Worm (Caenorhabditis elegans) whole organism, L4 larva: Measurements from ENCODE around the gene C07A9.5.

Experiments
- F10B5.3 ChIP-seq: sonication (generic microtip); optimal IDR thresholded peaks from 2 replicates; lab custom pipeline; 2016; ENCODE audit warnings: mild to moderate bottlenecking, missing genetic modification characterization, missing compliant biosample characterization
- F44E2.7 ChIP-seq: fragments of 200-800 bp; sonication (Bioruptor generic); IDR thresholded peaks from 2 replicates; pipeline ENCODE4 v2.1.2; 2022; ENCODE audit warnings: missing genetic modification characterization, missing compliant biosample characterization
- R02D3.7 ChIP-seq: fragments of 150-350 bp; sonication (generic microtip); optimal IDR thresholded peaks from 3 replicates; lab custom pipeline; 2014; ENCODE audit warnings: missing biosample characterization, missing genetic modification characterization
- T20F7.1 ChIP-seq: fragments of 200-800 bp; sonication (Bioruptor generic); optimal IDR thresholded peaks from 2 replicates; lab custom pipeline; 2018; ENCODE audit warnings: mild to moderate bottlenecking, missing genetic modification characterization, missing compliant biosample characterization
- ZK337.2 ChIP-seq: fragments of 200-800 bp; sonication (Bioruptor generic); IDR thresholded peaks from 2 replicates; pipeline ENCODE4 v1.3.6; 2022; ENCODE audit warnings: missing genetic modification reagents, missing genetic modification characterization, missing compliant biosample characterization
- ZK546.5 ChIP-seq, 2 experiments: sonication (generic microtip); optimal IDR thresholded peaks; 2 replicates each; lab custom pipeline; 2017; ENCODE audit warnings: missing biosample characterization in 2 of 2, missing genetic modification characterization in 2 of 2
- aha-1 ChIP-seq: fragments of 150-350 bp; peaks from one replicate; lab custom pipeline; 2014; ENCODE audit warnings: missing biosample characterization, missing genetic modification characterization
- ceh-28 ChIP-seq: fragments of 150-350 bp; optimal IDR thresholded peaks from 2 replicates; lab custom pipeline; 2014; ENCODE audit warnings: missing biosample characterization, missing genetic modification reagents, missing genetic modification characterization
- ceh-44 ChIP-seq: fragments of 200-800 bp; sonication (Bioruptor generic); IDR thresholded peaks from 2 replicates; pipeline ENCODE4 v1.3.6; 2022; ENCODE audit warnings: missing genetic modification reagents, missing genetic modification characterization, missing compliant biosample characterization
- ceh-62 ChIP-seq: sonication (generic microtip); optimal IDR thresholded peaks from 2 replicates; lab custom pipeline; 2017; ENCODE audit warnings: missing biosample characterization, missing genetic modification characterization
- ces-1 ChIP-seq: fragments of 150-350 bp; sonication (generic microtip); optimal IDR thresholded peaks from 4 replicates; lab custom pipeline; 2014; ENCODE audit warnings: missing biosample characterization, missing genetic modification reagents, missing genetic modification characterization
- ctbp-1 ChIP-seq: fragments of 200-800 bp; sonication (Bioruptor generic); IDR thresholded peaks from 2 replicates; pipeline ENCODE4 v1.3.6; 2022; ENCODE audit warnings: missing genetic modification reagents, missing genetic modification characterization, missing compliant biosample characterization
- dmd-6 ChIP-seq: fragments of 200-800 bp; sonication (Bioruptor generic); IDR thresholded peaks from 2 replicates; pipeline ENCODE4 v1.3.6; 2022; ENCODE audit warnings: missing genetic modification reagents, missing genetic modification characterization, missing compliant biosample characterization
- dpl-1 ChIP-seq: fragments of 150-350 bp; optimal IDR thresholded peaks from 2 replicates; lab custom pipeline; 2014; ENCODE audit warnings: missing biosample characterization, missing genetic modification reagents, missing genetic modification characterization
- egl-27 ChIP-seq: sonication (generic microtip); optimal IDR thresholded peaks from 3 replicates; lab custom pipeline; 2017; ENCODE audit warnings: missing biosample characterization, missing genetic modification reagents, missing genetic modification characterization
- egl-43 ChIP-seq: fragments of 200-800 bp; sonication (Bioruptor generic); IDR thresholded peaks from 2 replicates; pipeline ENCODE4 v1.3.6; 2022; ENCODE audit warnings: missing genetic modification reagents, missing genetic modification characterization, missing compliant biosample characterization
- gei-8 ChIP-seq: fragments of 200-800 bp; sonication (Bioruptor generic); optimal IDR thresholded peaks from 2 replicates; lab custom pipeline; 2018; ENCODE audit warnings: mild to moderate bottlenecking, missing genetic modification characterization, missing compliant biosample characterization
- hlh-30 ChIP-seq: sonication (generic microtip); optimal IDR thresholded peaks from 2 replicates; lab custom pipeline; 2017; ENCODE audit warnings: antibody characterized with exemption, mild to moderate bottlenecking, missing genetic modification characterization, missing compliant biosample characterization; ENCODE audit not compliant: insufficient read depth
- hmg-1.1 ChIP-seq: fragments of 200-800 bp; sonication (Bioruptor generic); IDR thresholded peaks from 2 replicates; pipeline ENCODE4 v1.3.6; 2022; ENCODE audit warnings: missing genetic modification reagents, missing genetic modification characterization, missing compliant biosample characterization
- lim-7 ChIP-seq: fragments of 200-800 bp; sonication (Bioruptor generic); IDR thresholded peaks from 2 replicates; pipeline ENCODE4 v1.3.6; 2022; ENCODE audit warnings: missing genetic modification characterization, missing compliant biosample characterization
- lin-15B ChIP-seq: fragments of 150-350 bp; sonication (generic microtip); optimal IDR thresholded peaks from 3 replicates; lab custom pipeline; 2014; ENCODE audit warnings: missing biosample characterization, missing genetic modification characterization
- lin-38 ChIP-seq: fragments of 200-800 bp; sonication (Bioruptor generic); IDR thresholded peaks from 2 replicates; pipeline ENCODE4 v1.3.6; 2022; ENCODE audit warnings: missing genetic modification reagents, missing genetic modification characterization, missing compliant biosample characterization
- lir-3 ChIP-seq: sonication (generic microtip); optimal IDR thresholded peaks from 2 replicates; lab custom pipeline; 2016; ENCODE audit warnings: mild to moderate bottlenecking, missing genetic modification characterization, missing compliant biosample characterization
- lsy-2 ChIP-seq, 2 experiments: fragments of 150-350 bp in 1 of 2; sonication (generic microtip) in 1 of 2; optimal IDR thresholded peaks; 2 replicates each; lab custom pipeline; 2014 to 2017; ENCODE audit warnings: missing biosample characterization in 2 of 2, missing genetic modification characterization in 2 of 2
- mdl-1 ChIP-seq, 2 experiments: fragments of 150-350 bp in 1 of 2; sonication (generic microtip) in 1 of 2; optimal IDR thresholded peaks; 2 replicates each; lab custom pipeline; 2014 to 2017; ENCODE audit warnings: missing biosample characterization in 2 of 2, missing genetic modification characterization in 2 of 2
- mep-1 ChIP-seq: fragments of 150-350 bp; sonication (generic microtip); optimal IDR thresholded peaks from 3 replicates; lab custom pipeline; 2014; ENCODE audit warnings: missing biosample characterization, missing genetic modification characterization
- mes-2 ChIP-seq: sonication (generic microtip); optimal IDR thresholded peaks from 2 replicates; lab custom pipeline; 2016; ENCODE audit warnings: missing genotype, mild to moderate bottlenecking, missing genetic modification characterization, missing compliant biosample characterization; ENCODE audit not compliant: poor library complexity, severe bottlenecking
- nhr-41 ChIP-seq: fragments of 200-800 bp; sonication (Bioruptor generic); IDR thresholded peaks from 2 replicates; pipeline ENCODE4 v1.3.6; 2022; ENCODE audit warnings: missing genetic modification reagents, missing genetic modification characterization, missing compliant biosample characterization
- nhr-6 ChIP-seq: fragments of 150-350 bp; optimal IDR thresholded peaks from 2 replicates; lab custom pipeline; 2014; ENCODE audit warnings: missing biosample characterization, missing genetic modification characterization
- pha-4 ChIP-seq, 2 experiments: fragments of 150-350 bp in 1 of 2; fragments of 200-800 bp in 1 of 2; sonication (Bioruptor generic) in 1 of 2; IDR thresholded peaks in 1 of 2; optimal IDR thresholded peaks in 1 of 2; 2 replicates each; pipeline versions ENCODE4 v1.3.6 to Lab custom; 2014 to 2022; ENCODE audit warnings: missing genetic modification characterization in 2 of 2, missing genetic modification reagents in 2 of 2, missing biosample characterization in 1 of 2, missing compliant biosample characterization in 1 of 2
- php-3 ChIP-seq: fragments of 200-800 bp; sonication (Bioruptor generic); IDR thresholded peaks from 2 replicates; pipeline ENCODE4 v1.3.6; 2022; ENCODE audit warnings: missing genetic modification reagents, missing genetic modification characterization, missing compliant biosample characterization
- rbr-2 ChIP-seq: sonication (generic microtip); optimal IDR thresholded peaks from 2 replicates; lab custom pipeline; 2016; ENCODE audit warnings: missing genotype, missing genetic modification characterization, missing compliant biosample characterization
- sdz-12 ChIP-seq: fragments of 200-800 bp; sonication (Bioruptor generic); optimal IDR thresholded peaks from 2 replicates; lab custom pipeline; 2018; ENCODE audit warnings: mild to moderate bottlenecking, missing genetic modification characterization, missing compliant biosample characterization
- snpc-4 ChIP-seq: fragments of 150-350 bp; optimal IDR thresholded peaks from 2 replicates; lab custom pipeline; 2014; ENCODE audit warnings: missing biosample characterization, missing genetic modification characterization
- spr-3 ChIP-seq: fragments of 200-800 bp; sonication (Bioruptor generic); optimal IDR thresholded peaks from 2 replicates; lab custom pipeline; 2018; ENCODE audit warnings: mild to moderate bottlenecking, missing genetic modification characterization, missing compliant biosample characterization
- tra-1 ChIP-seq: fragments of 200-800 bp; sonication (Bioruptor generic); IDR thresholded peaks from 2 replicates; pipeline ENCODE4 v1.3.6; 2022; ENCODE audit warnings: missing genetic modification reagents, missing genetic modification characterization, missing compliant biosample characterization
- unc-39 ChIP-seq: sonication (generic microtip); optimal IDR thresholded peaks from 2 replicates; lab custom pipeline; 2017; ENCODE audit warnings: missing biosample characterization, missing genetic modification characterization
- unc-62 ChIP-seq, 3 experiments: fragments of 150-350 bp in 1 of 3; sonication (generic microtip); optimal IDR thresholded peaks in 2 of 3; peaks in 1 of 3; 1 replicate in 1 of 3; 2 replicates in 2 of 3; lab custom pipeline; 2014 to 2017; ENCODE audit warnings: missing biosample characterization in 3 of 3, missing genetic modification characterization in 3 of 3, missing genetic modification reagents in 3 of 3, missing genotype in 1 of 3
- vab-7 ChIP-seq: fragments of 200-800 bp; sonication (Bioruptor generic); IDR thresholded peaks from 2 replicates; pipeline ENCODE4 v1.3.6; 2022; ENCODE audit warnings: missing genetic modification reagents, missing genetic modification characterization, missing compliant biosample characterization
- zip-11 ChIP-seq: fragments of 200-800 bp; sonication (Bioruptor generic); IDR thresholded peaks from 2 replicates; pipeline ENCODE4 v1.3.6; 2022; ENCODE audit warnings: missing genetic modification characterization, missing compliant biosample characterization
- ztf-11 ChIP-seq: fragments of 150-350 bp; optimal IDR thresholded peaks from 2 replicates; lab custom pipeline; 2014; ENCODE audit warnings: missing biosample characterization, missing genetic modification characterization

The C07A9.5 gene

ce11 chrIII:9711163-9711562 is 28.5 kb upstream of the C07A9.5 start:
- no peak for TF ChIP-seq lim-7 (GFP tag; lab: Robert Waterston, UW)
- TF ChIP-seq vab-7, result no peak
- TF ChIP-seq aha-1 (tag; lab: Kevin White, UChicago), result peak; percentile 93

ce11 chrIII:9705157-9705905 is 22.7 kb upstream of the C07A9.5 start:
- TF ChIP-seq aha-1 (tag; lab: Kevin White, UChicago) (peak; percentile 75), unc-62 (GFP tag; optimal IDR thresholded peaks at IDR 0.05 in 1 of 2; lab: Kevin White, UChicago) (peak in 1 of 2 experiments; percentile 75), unc-62 (tag; optimal IDR thresholded peaks at IDR 0.05; lab: Kevin White, UChicago) (no peak), dmd-6 (GFP tag; lab: Robert Waterston, UW) (no peak), dpl-1 (GFP tag; lab: Kevin White, UChicago) (no peak), sdz-12 (GFP tag; lab: Kevin White, UChicago) (no peak), hmg-1.1 (GFP tag; lab: Robert Waterston, UW) (no peak)

ce11 chrIII:9704606-9704938 is 21.9 kb upstream of the C07A9.5 start:
- TF ChIP-seq gei-8 (no peak), R02D3.7 (tag; lab: Kevin White, UChicago) (no peak), mes-2 (tag; lab: Kevin White, UChicago) (peak; percentile 34), ceh-28 (tag; lab: Kevin White, UChicago) (no peak), ceh-62 (tag; lab: Kevin White, UChicago) (no peak), ces-1 (no peak), spr-3 (GFP tag; lab: Kevin White, UChicago) (no peak), hlh-30 (tag; lab: Kevin White, UChicago) (peak; percentile 14), lin-15B (tag; lab: Kevin White, UChicago) (no peak), ceh-44 (GFP tag; lab: Robert Waterston, UW) (no peak), T20F7.1 (no peak), egl-27 (tag; lab: Kevin White, UChicago) (no peak), unc-39 (tag; lab: Kevin White, UChicago) (no peak), unc-62 (GFP tag; optimal IDR thresholded peaks at IDR 0.05 in 1 of 2; lab: Kevin White, UChicago) (peak in 1 of 2 experiments; percentile 62), unc-62 (tag; optimal IDR thresholded peaks at IDR 0.05; lab: Kevin White, UChicago) (no peak), ctbp-1 (GFP tag; lab: Robert Waterston, UW) (no peak), hmg-1.1 (GFP tag; lab: Robert Waterston, UW) (no peak), nhr-41 (GFP tag; lab: Robert Waterston, UW) (no peak)

- no peak for TF ChIP-seq R02D3.7 (tag; lab: Kevin White, UChicago)
- 0 out of 2 replicates have a peak, but pooled peaks have one; percentile 14 for TF ChIP-seq egl-43
- TF ChIP-seq mdl-1 (tag; optimal IDR thresholded peaks at IDR 0.05; lab: Kevin White, UChicago), result no peak
- TF ChIP-seq php-3 (GFP tag; lab: Robert Waterston, UW), result no peak
- no peak for TF ChIP-seq ZK337.2
- peak; percentile 73 for TF ChIP-seq rbr-2 (tag; lab: Kevin White, UChicago)
- TF ChIP-seq lin-15B (tag; lab: Kevin White, UChicago), result no peak
- no peak for TF ChIP-seq ZK546.5 (tag; optimal IDR thresholded peaks at IDR 0.05; lab: Kevin White, UChicago)
- no peak for TF ChIP-seq pha-4 (GFP tag; IDR thresholded peaks at IDR 0.05; lab: Robert Waterston, UW)
- TF ChIP-seq pha-4 (tag; optimal IDR thresholded peaks at IDR 0.05; lab: Kevin White, UChicago), result no peak
- no peak for TF ChIP-seq snpc-4
- no peak for TF ChIP-seq mep-1 (tag; lab: Kevin White, UChicago)
- peak; percentile 64; the same call in 1 of the 2 replicates for TF ChIP-seq ctbp-1 (GFP tag; lab: Robert Waterston, UW)
- TF ChIP-seq F44E2.7 (GFP tag; lab: Robert Waterston, UW), result no peak
- TF ChIP-seq lin-38, result no peak
- TF ChIP-seq ztf-11 (tag; lab: Kevin White, UChicago), result no peak
- TF ChIP-seq tra-1 (GFP tag; lab: Robert Waterston, UW), result no peak
- peak in 1 of 2 experiments; percentile 11 for TF ChIP-seq lsy-2 (tag; optimal IDR thresholded peaks at IDR 0.05; lab: Kevin White, UChicago)
- TF ChIP-seq sdz-12 (GFP tag; lab: Kevin White, UChicago), result no peak
- TF ChIP-seq F10B5.3 (tag; lab: Kevin White, UChicago), result no peak
- no peak for TF ChIP-seq zip-11
- no peak for TF ChIP-seq nhr-6 (tag; lab: Kevin White, UChicago)
- TF ChIP-seq lir-3, result no peak
Measured at ce11 chrIII:9703747-9704605, 21.3 kb upstream of the C07A9.5 start.
